Worm (Caenorhabditis elegans) whole organism, L1 larva: ENCODE results near the gene F40F9.10.

Experiments used
- C16A3.4 ChIP-seq: fragments of 150-350 bp; optimal IDR thresholded peaks from 2 replicates; lab custom pipeline; 2014; ENCODE audit warnings: missing biosample characterization, missing genetic modification characterization
- ama-1 ChIP-seq: fragments of 150-350 bp; optimal IDR thresholded peaks from 2 replicates; lab custom pipeline; 2014
- hlh-17 ChIP-seq: fragments of 200-800 bp; sonication (Bioruptor generic); optimal IDR thresholded peaks from 2 replicates; lab custom pipeline; 2018; ENCODE audit warnings: missing genetic modification characterization, mild to moderate bottlenecking, missing compliant biosample characterization, moderate library complexity, borderline replicate concordance
- lin-13 ChIP-seq: fragments of 150-350 bp; optimal IDR thresholded peaks from 2 replicates; lab custom pipeline; 2014; ENCODE audit warnings: missing biosample characterization, missing genetic modification reagents, missing genetic modification characterization
- lir-3 ChIP-seq: sonication (generic microtip); optimal IDR thresholded peaks from 2 replicates; lab custom pipeline; 2016; ENCODE audit warnings: mild to moderate bottlenecking, missing genetic modification characterization, moderate library complexity, missing compliant biosample characterization; ENCODE audit not compliant: poor library complexity
- mef-2 ChIP-seq: fragments of 150-350 bp; optimal IDR thresholded peaks from 2 replicates; lab custom pipeline; 2014; ENCODE audit warnings: missing biosample characterization, missing genetic modification characterization
- nhr-237 ChIP-seq: fragments of 150-350 bp; optimal IDR thresholded peaks from 2 replicates; lab custom pipeline; 2014; ENCODE audit warnings: missing biosample characterization, missing genetic modification characterization
- nhr-28 ChIP-seq: fragments of 150-350 bp; optimal IDR thresholded peaks from 2 replicates; lab custom pipeline; 2014; ENCODE audit warnings: missing biosample characterization, missing genetic modification characterization
- snpc-4 ChIP-seq: fragments of 150-350 bp; optimal IDR thresholded peaks from 2 replicates; lab custom pipeline; 2014; ENCODE audit warnings: missing biosample characterization, missing genetic modification characterization
- sox-4 ChIP-seq: sonication (generic microtip); optimal IDR thresholded peaks from 2 replicates; lab custom pipeline; 2016; ENCODE audit warnings: missing genetic modification characterization, missing compliant biosample characterization
- tlp-1 ChIP-seq: fragments of 150-350 bp; optimal IDR thresholded peaks from 2 replicates; lab custom pipeline; 2014; ENCODE audit warnings: missing biosample characterization, missing genetic modification characterization
- unc-62 ChIP-seq: fragments of 150-350 bp; optimal IDR thresholded peaks from 2 replicates; lab custom pipeline; 2014; ENCODE audit warnings: missing biosample characterization, missing genetic modification reagents, missing genetic modification characterization
- ztf-11 ChIP-seq, 2 experiments: sonication (generic microtip); optimal IDR thresholded peaks; 2 replicates each; lab custom pipeline; 2016 to 2017; ENCODE audit warnings: missing genetic modification characterization in 2 of 2, missing biosample characterization in 1 of 2, missing compliant biosample characterization in 1 of 2

- TF ChIP-seq lir-3 = no peak
- TF ChIP-seq sox-4 = no peak
- TF ChIP-seq unc-62 (GFP tag; lab: Kevin White, UChicago) = no peak
- no peak for TF ChIP-seq C16A3.4
- no peak for TF ChIP-seq ama-1 (lab: Kevin White, UChicago)
- TF ChIP-seq hlh-17 (GFP tag; lab: Kevin White, UChicago) = no peak
- TF ChIP-seq snpc-4 (tag; lab: Kevin White, UChicago) = no peak
- TF ChIP-seq nhr-28 (tag; lab: Kevin White, UChicago) = no peak
- no peak for TF ChIP-seq mef-2 (tag; lab: Kevin White, UChicago)
- no peak for TF ChIP-seq ztf-11 (tag; optimal IDR thresholded peaks at IDR 0.05; lab: Kevin White, UChicago)
- TF ChIP-seq tlp-1 (tag; lab: Kevin White, UChicago) = no peak
- no peak for TF ChIP-seq nhr-237 (tag; lab: Kevin White, UChicago)
- TF ChIP-seq lin-13 (GFP tag; lab: Kevin White, UChicago) = no peak
These were observed 40.1 kb downstream of the F40F9.10 start, which contains the start of gene sulp-8 for ce11 chrV:9673199-9673843.
